Fruit fly (Drosophila melanogaster) whole organism, wandering third instar larva: Measurements from ENCODE around the gene ssp2.

ENCODE experiments used
- Abd-B ChIP-seq: fragments of >200 bp; optimal IDR thresholded peaks from 2 replicates; lab custom pipeline; 2017; ENCODE audit warnings: missing biosample characterization, missing genetic modification characterization
- CG32264 ChIP-seq: fragments of 200-800 bp; sonication (Bioruptor generic); optimal IDR thresholded peaks from 2 replicates; lab custom pipeline; 2016; ENCODE audit warnings: missing biosample characterization, missing genetic modification characterization
- CG9705 ChIP-seq: fragments of 200-800 bp; sonication (Bioruptor generic); optimal IDR thresholded peaks from 2 replicates; lab custom pipeline; 2018; ENCODE audit warnings: missing biosample characterization, mild to moderate bottlenecking, missing genetic modification characterization
- CrebA ChIP-seq: fragments of 200-800 bp; sonication (Bioruptor generic); optimal IDR thresholded peaks from 2 replicates; lab custom pipeline; 2016; ENCODE audit warnings: missing biosample characterization, mild to moderate bottlenecking, missing genetic modification characterization, borderline replicate concordance
- Dfd ChIP-seq: fragments of >200 bp; optimal IDR thresholded peaks from 2 replicates; lab custom pipeline; 2017; ENCODE audit warnings: missing biosample characterization, missing genetic modification characterization
- Dif ChIP-seq: fragments of 200-275, 200-300 bp; sonication (Bioruptor generic); optimal IDR thresholded peaks from 2 replicates; lab custom pipeline; 2018; ENCODE audit warnings: missing biosample characterization, missing genetic modification characterization; ENCODE audit not compliant: partially characterized antibody
- HLH106 ChIP-seq: fragments of 200-800 bp; optimal IDR thresholded peaks from 3 replicates; lab custom pipeline; 2019; ENCODE audit warnings: missing biosample characterization, mild to moderate bottlenecking, missing genetic modification characterization, moderate library complexity
- Hnf4 ChIP-seq: fragments of 200-800 bp; sonication (Bioruptor generic); optimal IDR thresholded peaks from 2 replicates; lab custom pipeline; 2016; ENCODE audit warnings: missing biosample characterization, mild to moderate bottlenecking, missing genetic modification characterization
- Hr78 ChIP-seq: fragments of >200 bp; optimal IDR thresholded peaks from 2 replicates; lab custom pipeline; 2017; ENCODE audit warnings: missing biosample characterization, missing genetic modification characterization
- Jra ChIP-seq: sonication (Bioruptor generic); optimal IDR thresholded peaks from 2 replicates; lab custom pipeline; 2016; ENCODE audit warnings: missing biosample characterization, missing genetic modification characterization
- Mio ChIP-seq: sonication (Bioruptor generic); optimal IDR thresholded peaks from 2 replicates; lab custom pipeline; 2016; ENCODE audit warnings: missing biosample characterization, missing genetic modification characterization
- Myc ChIP-seq: fragments of >200 bp; optimal IDR thresholded peaks from 2 replicates; lab custom pipeline; 2017
- OdsH ChIP-seq: fragments of 200-800 bp; sonication (Bioruptor generic); optimal IDR thresholded peaks from 2 replicates; lab custom pipeline; 2016; ENCODE audit warnings: missing biosample characterization, mild to moderate bottlenecking, missing genetic modification characterization
- Rel ChIP-seq, 2 experiments: fragments of 200-800 bp; sonication (Bioruptor generic) in 1 of 2; optimal IDR thresholded peaks; 2 replicates in 1 of 2; 3 replicates in 1 of 2; lab custom pipeline; 2016 to 2019; ENCODE audit warnings: mild to moderate bottlenecking in 2 of 2, missing biosample characterization in 2 of 2, missing genetic modification characterization in 2 of 2, moderate library complexity in 1 of 2
- Sp1 ChIP-seq: fragments of 200-800 bp; sonication (Bioruptor generic); optimal IDR thresholded peaks from 3 replicates; lab custom pipeline; 2019; ENCODE audit warnings: missing biosample characterization, mild to moderate bottlenecking, missing genetic modification characterization, moderate library complexity
- Vsx2 ChIP-seq: fragments of 200-300, 225-300 bp; sonication (Bioruptor generic); optimal IDR thresholded peaks from 2 replicates; lab custom pipeline; 2018; ENCODE audit warnings: missing biosample characterization, missing genetic modification characterization; ENCODE audit not compliant: partially characterized antibody
- br ChIP-seq: fragments of 200-800 bp; sonication (Bioruptor generic); optimal IDR thresholded peaks from 2 replicates; lab custom pipeline; 2016; ENCODE audit warnings: missing biosample characterization, missing genetic modification characterization
- brk ChIP-seq: fragments of 200-800 bp; sonication (Bioruptor generic); optimal IDR thresholded peaks from 2 replicates; lab custom pipeline; 2016; ENCODE audit warnings: missing biosample characterization, mild to moderate bottlenecking, missing genetic modification characterization
- dl ChIP-seq, 2 experiments: fragments of 175-275, 200-275 bp in 1 of 2; fragments of 200-275 bp in 1 of 2; sonication (Bioruptor generic); optimal IDR thresholded peaks; lab custom pipeline; 2018; ENCODE audit warnings: mild to moderate bottlenecking in 2 of 2, missing biosample characterization in 2 of 2, missing genetic modification characterization in 2 of 2, moderate library complexity in 2 of 2; ENCODE audit not compliant: partially characterized antibody in 2 of 2, insufficient read depth in 1 of 2
- dmrt93B ChIP-seq: fragments of 200-800 bp; sonication (Bioruptor generic); optimal IDR thresholded peaks from 2 replicates; lab custom pipeline; 2018; ENCODE audit warnings: missing biosample characterization, mild to moderate bottlenecking, missing genetic modification characterization
- dsf ChIP-seq: sonication (Bioruptor generic); optimal IDR thresholded peaks from 2 replicates; lab custom pipeline; 2016; ENCODE audit warnings: missing biosample characterization, missing genetic modification characterization, borderline replicate concordance
- ey ChIP-seq: fragments of 200-800 bp; sonication (Bioruptor generic); optimal IDR thresholded peaks from 2 replicates; lab custom pipeline; 2016; ENCODE audit warnings: missing biosample characterization, missing genetic modification characterization
- foxo ChIP-seq, 2 experiments: fragments of 200-800 bp; sonication (Bioruptor generic); optimal IDR thresholded peaks; 2 replicates in 1 of 2; 3 replicates in 1 of 2; lab custom pipeline; 2016 to 2017; ENCODE audit warnings: missing biosample characterization in 2 of 2, missing genetic modification characterization in 2 of 2
- fru ChIP-seq: fragments of 200-800 bp; sonication (Bioruptor generic); optimal IDR thresholded peaks from 3 replicates; lab custom pipeline; 2016; ENCODE audit warnings: missing biosample characterization, mild to moderate bottlenecking, missing genetic modification characterization
- h ChIP-seq: fragments of 200-800 bp; sonication (Bioruptor generic); optimal IDR thresholded peaks from 3 replicates; lab custom pipeline; 2016; ENCODE audit warnings: missing biosample characterization, mild to moderate bottlenecking, missing genetic modification characterization
- jim ChIP-seq: fragments of 175-275, 200-325 bp; sonication (Bioruptor generic); optimal IDR thresholded peaks from 2 replicates; lab custom pipeline; 2016; ENCODE audit warnings: missing biosample characterization, mild to moderate bottlenecking, missing genetic modification characterization
- lola ChIP-seq: fragments of >200 bp; optimal IDR thresholded peaks from 2 replicates; lab custom pipeline; 2017; ENCODE audit warnings: missing biosample characterization, missing genetic modification characterization
- pan ChIP-seq: fragments of >200 bp; optimal IDR thresholded peaks from 2 replicates; lab custom pipeline; 2017
- psq ChIP-seq: fragments of 200-800 bp; sonication (Bioruptor generic); optimal IDR thresholded peaks from 3 replicates; lab custom pipeline; 2017; ENCODE audit warnings: missing biosample characterization, mild to moderate bottlenecking, missing genetic modification characterization, moderate library complexity
- sage ChIP-seq: fragments of 200-800 bp; sonication (Bioruptor generic); optimal IDR thresholded peaks from 2 replicates; lab custom pipeline; 2016; ENCODE audit warnings: missing biosample characterization, mild to moderate bottlenecking, missing genetic modification characterization
- sv ChIP-seq: fragments of 200-800 bp; sonication (Bioruptor generic); optimal IDR thresholded peaks from 3 replicates; lab custom pipeline; 2016; ENCODE audit warnings: missing biosample characterization, missing genetic modification characterization
- tai ChIP-seq: sonication (Bioruptor generic); optimal IDR thresholded peaks from 2 replicates; lab custom pipeline; 2016; ENCODE audit warnings: missing biosample characterization, missing genetic modification characterization
- woc ChIP-seq: sonication (Bioruptor generic); optimal IDR thresholded peaks from 2 replicates; lab custom pipeline; 2016; ENCODE audit warnings: missing biosample characterization, mild to moderate bottlenecking, missing genetic modification characterization

Gene ssp2

DNA sequence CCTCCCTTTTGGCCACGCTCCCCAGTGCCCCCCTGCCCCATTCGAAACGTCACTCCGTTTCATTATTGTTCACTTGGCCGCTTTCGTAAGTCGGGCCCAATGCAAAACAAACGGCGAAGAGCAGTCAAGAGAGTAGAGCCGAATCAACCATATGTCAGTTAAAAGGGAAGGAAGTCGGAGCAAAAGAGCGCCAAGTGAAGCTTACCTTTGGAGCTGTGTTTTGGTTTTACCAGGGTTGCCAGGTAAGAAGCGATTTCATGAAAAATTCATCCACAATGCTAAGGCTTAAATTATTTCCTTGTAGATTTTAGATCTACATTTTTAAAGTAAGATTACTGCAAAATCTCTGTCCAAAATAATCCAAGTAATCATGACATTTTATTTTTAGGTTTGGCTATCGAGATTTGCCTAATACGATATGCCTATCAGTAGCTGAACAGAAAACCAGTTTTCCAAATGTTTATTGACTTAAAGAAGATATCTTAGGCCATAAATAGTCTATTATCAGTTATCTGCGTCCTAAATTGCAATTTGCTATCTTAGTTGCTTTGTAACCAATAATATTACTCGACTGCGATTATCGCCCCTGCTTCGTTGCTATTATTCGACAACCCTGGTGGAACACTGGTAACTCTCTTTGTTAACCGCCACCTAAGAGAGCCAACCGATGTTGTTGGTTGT, 26.4 kb upstream of the ssp2 start (continued):
- TF ChIP-seq dl (GFP tag; optimal IDR thresholded peaks at IDR 0.05; lab: Kevin White, UChicago; ENCODE audit: insufficient read depth in 1 of 2, partially characterized antibody in 2 of 2) (peak in 1 of 2 experiments; percentile 51), Abd-B (GFP tag; lab: Kevin White, UChicago) (no peak), brk (GFP tag; lab: Kevin White, UChicago) (peak; percentile 41), foxo (GFP tag; optimal IDR thresholded peaks at IDR 0.05; lab: Kevin White, UChicago) (peak; percentile 31 to 92), Hr78 (no peak), CG32264 (GFP tag; lab: Kevin White, UChicago) (no peak), HLH106 (tag; lab: Kevin White, UChicago) (peak; percentile 93), sv (GFP tag; lab: Kevin White, UChicago) (peak; percentile 90), Myc (lab: Kevin White, UChicago) (no peak), woc (GFP tag; lab: Kevin White, UChicago) (peak; percentile 93), h (GFP tag; lab: Kevin White, UChicago) (peak; percentile 92), Vsx2 (GFP tag; lab: Kevin White, UChicago) (no peak), pan (lab: Kevin White, UChicago) (no peak)

- TF ChIP-seq Dif (GFP tag; lab: Kevin White, UChicago) (peak; percentile 74), dl (GFP tag; optimal IDR thresholded peaks at IDR 0.05; lab: Kevin White, UChicago; ENCODE audit: insufficient read depth in 1 of 2, partially characterized antibody in 2 of 2) (peak in 1 of 2 experiments; percentile 41), Abd-B (GFP tag; lab: Kevin White, UChicago) (no peak), ey (GFP tag; lab: Kevin White, UChicago) (no peak), OdsH (GFP tag; lab: Kevin White, UChicago) (no peak), Rel (GFP tag; optimal IDR thresholded peaks at IDR 0.05; lab: Kevin White, UChicago) (no peak), Rel (tag; optimal IDR thresholded peaks at IDR 0.05; lab: Kevin White, UChicago) (peak; percentile 94), psq (GFP tag; lab: Kevin White, UChicago) (no peak), HLH106 (tag; lab: Kevin White, UChicago) (no peak), pan (lab: Kevin White, UChicago) (no peak), lola (GFP tag; lab: Kevin White, UChicago) (no peak)
Measured at dm6 chr3L:13939151-13939499, 25.9 kb upstream of the ssp2 start, which contains the start of gene CG32137. Gene CG32137 (plus strand): TSS chr3L:13939250.

dm6 chr3L:13946003-13946402, 19.0 kb upstream of the ssp2 start:
- TF ChIP-seq dsf (GFP tag; lab: Kevin White, UChicago) (no peak), h (GFP tag; lab: Kevin White, UChicago) (peak; percentile 2), tai (GFP tag; lab: Kevin White, UChicago) (no peak), brk (GFP tag; lab: Kevin White, UChicago) (peak; percentile 50), jim (GFP tag; lab: Kevin White, UChicago) (no peak), Dfd (GFP tag; lab: Kevin White, UChicago) (no peak), dmrt93B (GFP tag; lab: Kevin White, UChicago) (no peak), sv (GFP tag; lab: Kevin White, UChicago) (no peak), lola (GFP tag; lab: Kevin White, UChicago) (no peak), br (no peak), Sp1 (GFP tag; lab: Kevin White, UChicago) (no peak), Myc (lab: Kevin White, UChicago) (no peak), fru (GFP tag; lab: Kevin White, UChicago) (no peak), HLH106 (tag; lab: Kevin White, UChicago) (no peak), sage (GFP tag; lab: Kevin White, UChicago) (peak; percentile 51), Mio (GFP tag; lab: Kevin White, UChicago) (no peak), Jra (GFP tag; lab: Kevin White, UChicago) (no peak), ey (GFP tag; lab: Kevin White, UChicago) (no peak), Dif (GFP tag; lab: Kevin White, UChicago) (no peak), Hnf4 (GFP tag; lab: Kevin White, UChicago) (no peak), foxo (GFP tag; optimal IDR thresholded peaks at IDR 0.05; lab: Kevin White, UChicago) (no peak), CG9705 (GFP tag; lab: Kevin White, UChicago) (no peak), Rel (GFP tag; optimal IDR thresholded peaks at IDR 0.05; lab: Kevin White, UChicago) (no peak), Rel (tag; optimal IDR thresholded peaks at IDR 0.05; lab: Kevin White, UChicago) (no peak), psq (GFP tag; lab: Kevin White, UChicago) (no peak), dl (GFP tag; optimal IDR thresholded peaks at IDR 0.05; lab: Kevin White, UChicago; ENCODE audit: insufficient read depth in 1 of 2, partially characterized antibody in 2 of 2) (no peak), CrebA (GFP tag; lab: Kevin White, UChicago) (peak; percentile 40), Hr78 (no peak)
